Worm (Caenorhabditis elegans) whole organism, early embryonic: ENCODE results near the gene C14C11.1.

Source experiments
- B0310.2 ChIP-seq: sonication (generic microtip); optimal IDR thresholded peaks from 2 replicates; lab custom pipeline; 2016; ENCODE audit warnings: mild to moderate bottlenecking, missing genetic modification characterization, missing compliant biosample characterization
- ama-1 ChIP-seq: fragments of 150-350 bp; optimal IDR thresholded peaks from 2 replicates; lab custom pipeline; 2014
- ceh-36 ChIP-seq: sonication (generic microtip); optimal IDR thresholded peaks from 2 replicates; lab custom pipeline; 2016; ENCODE audit warnings: missing genetic modification characterization, inconsistent platforms, missing compliant biosample characterization
- flt-1 ChIP-seq: fragments of 200-800 bp; sonication (Bioruptor generic); IDR thresholded peaks from 2 replicates; pipeline ENCODE4 v1.3.6; 2022; ENCODE audit warnings: missing genetic modification characterization, missing compliant biosample characterization
- hmg-4 ChIP-seq: fragments of 200-800 bp; sonication (Bioruptor generic); optimal IDR thresholded peaks from 2 replicates; lab custom pipeline; 2018; ENCODE audit warnings: mild to moderate bottlenecking, missing genetic modification characterization, missing compliant biosample characterization
- pes-1 ChIP-seq: fragments of 200-800 bp; sonication (Bioruptor generic); IDR thresholded peaks from 2 replicates; pipeline ENCODE4 v1.3.6; 2022; ENCODE audit warnings: missing genetic modification reagents, missing genetic modification characterization, missing compliant biosample characterization
- tbx-37 ChIP-seq: fragments of 200-800 bp; sonication (Bioruptor generic); conservative IDR thresholded peaks from 2 replicates; pipeline ENCODE4 v1.3.6; 2022; ENCODE audit warnings: missing genetic modification reagents, missing genetic modification characterization, missing compliant biosample characterization
- tra-4 ChIP-seq: sonication (generic microtip); optimal IDR thresholded peaks from 2 replicates; lab custom pipeline; 2017; ENCODE audit warnings: missing genetic modification characterization, missing compliant biosample characterization

- TF ChIP-seq flt-1 (no peak), ceh-36 (tag; lab: Kevin White, UChicago) (no peak), pes-1 (GFP tag; lab: Robert Waterston, UW) (no peak), hmg-4 (GFP tag; lab: Kevin White, UChicago) (no peak), tra-4 (tag; lab: Kevin White, UChicago) (no peak), tbx-37 (no peak), ama-1 (lab: Kevin White, UChicago) (no peak), B0310.2 (tag; lab: Kevin White, UChicago) (no peak)
Measured at ce11 chrV:5668968-5669367, 5.6 kb downstream of the C14C11.1 start.
